Worm (Caenorhabditis elegans) whole organism, mixed stage, embryonic: ENCODE results near the gene T28A8.2.

Experiments
- M03D4.4 ChIP-seq: sonication (generic microtip); optimal IDR thresholded peaks from 2 replicates; lab custom pipeline; 2017; ENCODE audit warnings: mild to moderate bottlenecking, missing genetic modification characterization, missing compliant biosample characterization
- bed-3 ChIP-seq: fragments of 200-800 bp; sonication (Bioruptor generic); optimal IDR thresholded peaks from 3 replicates; lab custom pipeline; 2018; ENCODE audit warnings: mild to moderate bottlenecking, missing genetic modification characterization, moderate library complexity, missing compliant biosample characterization
- blmp-1 ChIP-seq: fragments of 150-350 bp; optimal IDR thresholded peaks from 2 replicates; lab custom pipeline; 2014; ENCODE audit warnings: missing biosample characterization, missing genetic modification characterization
- ceh-39 ChIP-seq: fragments of 150-350 bp; optimal IDR thresholded peaks from 2 replicates; lab custom pipeline; 2014; ENCODE audit warnings: missing biosample characterization, missing genetic modification characterization
- ceh-43 ChIP-seq: fragments of 200-800 bp; sonication (Bioruptor generic); optimal IDR thresholded peaks from 2 replicates; lab custom pipeline; 2018; ENCODE audit warnings: mild to moderate bottlenecking, missing genetic modification characterization, moderate library complexity, missing compliant biosample characterization
- ceh-83 ChIP-seq: fragments of 200-800 bp; sonication (Bioruptor generic); optimal IDR thresholded peaks from 2 replicates; lab custom pipeline; 2018; ENCODE audit warnings: mild to moderate bottlenecking, missing genetic modification characterization, missing compliant biosample characterization
- ces-1 ChIP-seq: fragments of 150-350 bp; optimal IDR thresholded peaks from 2 replicates; lab custom pipeline; 2014; ENCODE audit warnings: missing biosample characterization, missing genetic modification reagents, missing genetic modification characterization
- cnd-1 ChIP-seq: fragments of 200-800 bp; sonication (Bioruptor generic); optimal IDR thresholded peaks from 2 replicates; lab custom pipeline; 2018; ENCODE audit warnings: mild to moderate bottlenecking, missing genetic modification characterization, missing compliant biosample characterization
- drap-1 ChIP-seq: fragments of 200-800 bp; sonication (Bioruptor generic); optimal IDR thresholded peaks from 3 replicates; lab custom pipeline; 2018; ENCODE audit warnings: mild to moderate bottlenecking, missing genetic modification characterization, missing compliant biosample characterization
- elt-1 ChIP-seq: sonication (generic microtip); optimal IDR thresholded peaks from 2 replicates; lab custom pipeline; 2017; ENCODE audit warnings: missing genetic modification characterization, mild to moderate bottlenecking, missing compliant biosample characterization, antibody characterized with exemption, moderate library complexity, borderline replicate concordance; ENCODE audit not compliant: insufficient read depth
- elt-3 ChIP-seq: fragments of 150-350 bp; optimal IDR thresholded peaks from 2 replicates; lab custom pipeline; 2014; ENCODE audit warnings: missing biosample characterization, missing genetic modification characterization
- flh-1 ChIP-seq: fragments of 200-800 bp; sonication (Bioruptor generic); optimal IDR thresholded peaks from 2 replicates; lab custom pipeline; 2018; ENCODE audit warnings: mild to moderate bottlenecking, missing genetic modification characterization, moderate library complexity, missing compliant biosample characterization
- ham-2 ChIP-seq: fragments of 200-800 bp; sonication (Bioruptor generic); optimal IDR thresholded peaks from 2 replicates; lab custom pipeline; 2018; ENCODE audit warnings: mild to moderate bottlenecking, missing genetic modification characterization, missing compliant biosample characterization
- hlh-1 ChIP-seq: fragments of 150-350 bp; optimal IDR thresholded peaks from 2 replicates; lab custom pipeline; 2014; ENCODE audit warnings: missing biosample characterization, missing genetic modification reagents, missing genetic modification characterization
- lin-13 ChIP-seq: fragments of 150-350 bp; optimal IDR thresholded peaks from 2 replicates; lab custom pipeline; 2014; ENCODE audit warnings: missing biosample characterization, missing genetic modification characterization
- lin-32 ChIP-seq: fragments of 200-800 bp; sonication (Bioruptor generic); optimal IDR thresholded peaks from 2 replicates; lab custom pipeline; 2018; ENCODE audit warnings: mild to moderate bottlenecking, missing genetic modification characterization, missing compliant biosample characterization
- lsy-2 ChIP-seq: fragments of 150-350 bp; optimal IDR thresholded peaks from 2 replicates; lab custom pipeline; 2014; ENCODE audit warnings: missing biosample characterization, missing genetic modification characterization
- mab-5 ChIP-seq: fragments of 150-350 bp; optimal IDR thresholded peaks from 2 replicates; lab custom pipeline; 2014; ENCODE audit warnings: missing biosample characterization, missing genetic modification characterization
- mep-1 ChIP-seq: fragments of 150-350 bp; optimal IDR thresholded peaks from 2 replicates; lab custom pipeline; 2017; ENCODE audit warnings: missing biosample characterization, missing genetic modification reagents, missing genetic modification characterization, inconsistent platforms
- mls-2 ChIP-seq: sonication (generic microtip); optimal IDR thresholded peaks from 2 replicates; lab custom pipeline; 2016; ENCODE audit warnings: mild to moderate bottlenecking, missing genetic modification characterization, moderate library complexity, missing compliant biosample characterization
- nhr-12 ChIP-seq: fragments of 150-350 bp; optimal IDR thresholded peaks from 2 replicates; lab custom pipeline; 2014; ENCODE audit warnings: missing biosample characterization, missing genetic modification characterization
- nhr-2 ChIP-seq: fragments of 150-350 bp; optimal IDR thresholded peaks from 2 replicates; lab custom pipeline; 2014; ENCODE audit warnings: missing biosample characterization, missing genetic modification characterization
- nhr-237 ChIP-seq: fragments of 150-350 bp; optimal IDR thresholded peaks from 2 replicates; lab custom pipeline; 2014; ENCODE audit warnings: missing biosample characterization, missing genetic modification characterization
- nhr-28 ChIP-seq: fragments of 150-350 bp; optimal IDR thresholded peaks from 2 replicates; lab custom pipeline; 2014; ENCODE audit warnings: missing biosample characterization, missing genetic modification characterization
- nhr-76 ChIP-seq: sonication (generic microtip); optimal IDR thresholded peaks from 2 replicates; lab custom pipeline; 2017; ENCODE audit warnings: missing biosample characterization, missing genetic modification characterization
- pha-4 ChIP-seq: fragments of 150-350 bp; optimal IDR thresholded peaks from 2 replicates; lab custom pipeline; 2018; ENCODE audit warnings: missing biosample characterization, missing genetic modification reagents, missing genetic modification characterization
- sem-2 ChIP-seq: fragments of 200-800 bp; sonication (Bioruptor generic); optimal IDR thresholded peaks from 2 replicates; lab custom pipeline; 2018; ENCODE audit warnings: mild to moderate bottlenecking, missing genetic modification characterization, missing compliant biosample characterization
- snpc-4 ChIP-seq: fragments of 150-350 bp; optimal IDR thresholded peaks from 2 replicates; lab custom pipeline; 2014; ENCODE audit warnings: missing biosample characterization, missing genetic modification characterization
- sptf-1 ChIP-seq: sonication (generic microtip); optimal IDR thresholded peaks from 2 replicates; lab custom pipeline; 2017; ENCODE audit warnings: mild to moderate bottlenecking, missing genetic modification characterization, moderate library complexity, missing compliant biosample characterization
- tbx-8 ChIP-seq: fragments of 200-800 bp; sonication (Bioruptor generic); optimal IDR thresholded peaks from 2 replicates; lab custom pipeline; 2018; ENCODE audit warnings: mild to moderate bottlenecking, missing genetic modification characterization, moderate library complexity, missing compliant biosample characterization
- unc-120 ChIP-seq: sonication (generic microtip); optimal IDR thresholded peaks from 2 replicates; lab custom pipeline; 2017; ENCODE audit warnings: missing genetic modification characterization, missing compliant biosample characterization; ENCODE audit not compliant: poor library complexity, severe bottlenecking
- unc-39 ChIP-seq: fragments of 150-350 bp; optimal IDR thresholded peaks from 2 replicates; lab custom pipeline; 2014; ENCODE audit warnings: missing biosample characterization, missing genetic modification characterization
- unc-62 ChIP-seq: fragments of 150-350 bp; optimal IDR thresholded peaks from 2 replicates; lab custom pipeline; 2014; ENCODE audit warnings: missing biosample characterization, missing genetic modification reagents, missing genetic modification characterization
- zip-8 ChIP-seq: fragments of 150-350 bp; optimal IDR thresholded peaks from 2 replicates; lab custom pipeline; 2014; ENCODE audit warnings: missing biosample characterization, missing genetic modification characterization
- ztf-11 ChIP-seq: fragments of 150-350 bp; optimal IDR thresholded peaks from 2 replicates; lab custom pipeline; 2014; ENCODE audit warnings: missing biosample characterization, missing genetic modification characterization

The T28A8.2 gene

DNA sequence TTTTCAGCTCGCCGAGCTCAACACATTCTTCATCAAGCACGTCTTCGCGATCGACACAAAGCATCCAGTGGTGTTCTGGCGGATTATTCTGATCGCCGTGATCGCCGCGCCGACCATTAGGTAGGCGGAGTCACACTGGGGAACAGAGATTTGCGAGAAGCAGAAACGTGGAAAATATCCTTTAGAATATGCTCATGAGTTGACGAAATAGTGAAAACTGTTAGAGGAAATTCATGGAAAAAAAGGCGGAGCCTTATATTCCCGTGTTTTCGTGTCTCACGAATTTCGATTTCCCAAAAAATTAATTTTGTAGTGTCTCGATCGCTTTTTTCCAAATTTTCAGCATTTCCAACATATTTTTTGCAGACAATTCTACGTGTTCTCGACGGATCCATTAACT lies 21.0 kb downstream of the T28A8.2 start:
- TF ChIP-seq sptf-1 (tag; lab: Kevin White, UChicago) (no peak), cnd-1 (tag; lab: Kevin White, UChicago) (peak; percentile 54)

DNA sequence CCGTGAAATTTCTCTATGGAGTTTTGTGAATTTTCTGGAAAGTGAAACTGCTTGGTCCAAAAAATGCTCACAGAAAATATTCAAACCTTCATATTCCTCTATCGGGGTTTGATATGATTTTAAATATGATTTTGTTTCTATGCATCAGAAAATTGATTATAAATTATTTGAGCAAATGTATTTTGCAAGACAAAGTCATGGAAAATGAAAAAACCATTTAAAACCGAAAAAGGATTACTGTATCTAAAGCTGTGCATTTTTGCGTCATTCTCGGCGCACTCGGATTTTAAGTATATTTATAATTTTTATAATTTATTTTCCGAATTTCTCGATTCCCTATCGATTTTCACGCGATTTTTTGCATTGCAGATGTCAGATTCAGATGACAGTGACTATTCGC lies 24.0 kb downstream of the T28A8.2 start, which contains the start of gene pssy-2:
Gene pssy-2, plus strand, starts transcription at position 301 of the 400 bp plus-strand sequence.
- TF ChIP-seq sem-2 (no peak), nhr-12 (no peak), ceh-39 (tag; lab: Kevin White, UChicago) (no peak), bed-3 (GFP tag; lab: Kevin White, UChicago) (no peak), nhr-28 (tag; lab: Kevin White, UChicago) (no peak), ceh-83 (GFP tag; lab: Kevin White, UChicago) (no peak), mls-2 (no peak), flh-1 (no peak)
- TF ChIP-seq, all 35 proteins: peak for 0

DNA sequence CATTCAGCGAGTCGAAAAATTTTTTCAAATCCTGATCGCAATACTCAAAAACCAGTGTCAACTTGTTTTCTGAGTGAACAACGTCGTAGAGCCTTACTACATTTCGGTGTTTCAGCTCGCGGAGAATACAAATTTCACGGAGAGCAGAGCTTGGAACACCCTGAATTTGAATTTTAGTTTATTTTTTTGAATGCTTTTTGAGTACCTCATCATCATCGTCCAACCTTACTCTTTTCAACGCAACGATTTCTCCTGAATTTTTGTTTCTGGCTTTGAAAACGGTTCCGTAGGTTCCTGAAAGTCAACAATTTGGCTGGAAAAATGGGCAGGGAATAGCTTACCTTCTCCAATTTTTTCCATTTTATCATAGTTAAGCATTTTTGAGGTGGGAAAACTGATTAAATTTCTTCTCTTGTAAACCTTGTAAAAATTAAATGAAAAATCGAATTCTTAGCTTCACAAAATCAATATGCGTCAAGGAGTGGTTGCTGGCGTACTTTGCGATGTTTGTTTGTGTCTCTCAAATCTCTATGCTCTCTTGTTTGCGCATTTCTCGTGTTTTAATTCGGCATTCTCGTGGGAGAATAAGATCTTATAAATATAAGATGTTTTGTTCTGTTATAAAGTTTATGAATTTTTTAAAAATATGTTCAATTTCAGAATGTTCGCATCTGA lies 29.4 kb downstream of the T28A8.2 start, which contains the start of gene cdk-5:
Gene cdk-5, minus strand, starts transcription at position 425 of the 675 bp plus-strand sequence.
- TF ChIP-seq bed-3 (GFP tag; lab: Kevin White, UChicago) = no peak
- no peak for TF ChIP-seq ceh-83 (GFP tag; lab: Kevin White, UChicago)
- TF ChIP-seq mep-1 = peak; percentile 76
- TF ChIP-seq mab-5 (tag; lab: Kevin White, UChicago) = no peak
- no peak for TF ChIP-seq elt-3 (tag; lab: Kevin White, UChicago)
- peak; percentile 97 for TF ChIP-seq ces-1
- peak; percentile 72 for TF ChIP-seq lin-13
- no peak for TF ChIP-seq flh-1
- no peak for TF ChIP-seq snpc-4 (tag; lab: Kevin White, UChicago)
- TF ChIP-seq sptf-1 (tag; lab: Kevin White, UChicago) = peak; percentile 39
- no peak for TF ChIP-seq nhr-28 (tag; lab: Kevin White, UChicago)
- TF ChIP-seq cnd-1 (tag; lab: Kevin White, UChicago) = no peak
- no peak for TF ChIP-seq nhr-76
- TF ChIP-seq ztf-11 (tag; lab: Kevin White, UChicago) = no peak
- peak; percentile 76 for TF ChIP-seq nhr-237 (tag; lab: Kevin White, UChicago)
- peak; percentile 1 for TF ChIP-seq drap-1 (GFP tag; lab: Kevin White, UChicago)
- TF ChIP-seq unc-120 (tag; lab: Kevin White, UChicago) = no peak
- peak; percentile 95 for TF ChIP-seq pha-4 (tag; lab: Kevin White, UChicago)
- peak; percentile 61 for TF ChIP-seq ceh-39 (tag; lab: Kevin White, UChicago)
- no peak for TF ChIP-seq mls-2
- TF ChIP-seq elt-1 (tag; lab: Kevin White, UChicago) = no peak
- TF ChIP-seq ceh-43 (GFP tag; lab: Kevin White, UChicago) = no peak
- peak; percentile 86 for TF ChIP-seq lsy-2
- no peak for TF ChIP-seq nhr-12
- TF ChIP-seq unc-39 (tag; lab: Kevin White, UChicago) = no peak
- peak; percentile 20 for TF ChIP-seq unc-62
- no peak for TF ChIP-seq lin-32 (GFP tag; lab: Kevin White, UChicago)
- TF ChIP-seq blmp-1 (tag; lab: Kevin White, UChicago) = no peak
- TF ChIP-seq M03D4.4 (tag; lab: Kevin White, UChicago) = no peak
- peak; percentile 8 for TF ChIP-seq hlh-1
- TF ChIP-seq tbx-8 = no peak
- TF ChIP-seq zip-8 (tag; lab: Kevin White, UChicago) = no peak
- TF ChIP-seq sem-2 = no peak
- TF ChIP-seq nhr-2 (tag; lab: Kevin White, UChicago) = peak; percentile 38
- TF ChIP-seq ham-2 = no peak
